Worm (Caenorhabditis elegans) whole organism, L4 larva: ENCODE results near the gene gbh-2.

Experiments used
- aly-2 ChIP-seq: sonication (generic microtip); optimal IDR thresholded peaks from 2 replicates; lab custom pipeline; 2018; ENCODE audit warnings: missing biosample characterization, missing genetic modification characterization
- egl-27 ChIP-seq: sonication (generic microtip); optimal IDR thresholded peaks from 3 replicates; lab custom pipeline; 2017; ENCODE audit warnings: missing biosample characterization, missing genetic modification reagents, missing genetic modification characterization
- hlh-30 ChIP-seq: sonication (generic microtip); optimal IDR thresholded peaks from 2 replicates; lab custom pipeline; 2017; ENCODE audit warnings: antibody characterized with exemption, mild to moderate bottlenecking, missing genetic modification characterization, missing compliant biosample characterization; ENCODE audit not compliant: insufficient read depth
- nhr-48 ChIP-seq: sonication (generic microtip); optimal IDR thresholded peaks from 2 replicates; lab custom pipeline; 2016; ENCODE audit warnings: mild to moderate bottlenecking, missing genetic modification characterization, missing compliant biosample characterization
- unc-39 ChIP-seq: sonication (generic microtip); optimal IDR thresholded peaks from 2 replicates; lab custom pipeline; 2017; ENCODE audit warnings: missing biosample characterization, missing genetic modification characterization

- TF ChIP-seq hlh-30 (tag; lab: Kevin White, UChicago) (no peak), unc-39 (tag; lab: Kevin White, UChicago) (no peak), egl-27 (tag; lab: Kevin White, UChicago) (no peak), aly-2 (tag; lab: Kevin White, UChicago) (no peak), nhr-48 (tag; lab: Kevin White, UChicago) (no peak)
Observed at ce11 chrII:8499021-8499420, 13.3 kb downstream of the gbh-2 start.
